Fruit fly (Drosophila melanogaster): Measurements from ENCODE around the gene Prx6a.

Prx6a gene

dm6 chr2L:2878859-2879258 is 827 bp upstream of the Prx6a start, which contains the start of gene RabGGTb (continued):
- TF ChIP-seq cato (GFP tag; optimal IDR thresholded peaks at IDR 0.05; ENCODE audit: borderline replicate concordance) (no peak), CG12391 (tag; optimal IDR thresholded peaks at IDR 0.05) (peak; percentile 59), fd102C (GFP tag; optimal IDR thresholded peaks at IDR 0.05) (no peak), CG1832 (GFP tag; optimal IDR thresholded peaks at IDR 0.05) (no peak), CG31441 (GFP tag; IDR thresholded peaks at IDR 0.05) (peak; percentile 26; the same call in 1 of the 2 replicates), abd-A (tag; optimal IDR thresholded peaks at IDR 0.05) (no peak), CG8944 (GFP tag; optimal IDR thresholded peaks at IDR 0.05) (peak; percentile 43), HLH3B (GFP tag; IDR thresholded peaks at IDR 0.05) (peak; percentile 62; the same call in 1 of the 2 replicates), zfh2 (GFP tag; optimal IDR thresholded peaks at IDR 0.05) (peak; percentile 61), Hr39 (optimal IDR thresholded peaks at IDR 0.05) (no peak), Sox102F (GFP tag; optimal IDR thresholded peaks at IDR 0.05) (peak; percentile 34), CG13624 (GFP tag; optimal IDR thresholded peaks at IDR 0.05) (peak; percentile 68), CG10654 (GFP tag; optimal IDR thresholded peaks at IDR 0.05) (no peak), CG11456 (GFP tag; IDR thresholded peaks at IDR 0.05) (peak; percentile 84; the same call in 2 of the 3 replicates), Mrtf (GFP tag; IDR thresholded peaks at IDR 0.05) (peak; percentile 66; the same call in 2 of the 3 replicates), Atf-2 (GFP tag; optimal IDR thresholded peaks at IDR 0.05) (peak; percentile 51), CG10462 (GFP tag; optimal IDR thresholded peaks at IDR 0.05) (no peak), mld (GFP tag; IDR thresholded peaks at IDR 0.05; ENCODE audit: partially characterized antibody) (no peak), dmrt99B (tag; optimal IDR thresholded peaks at IDR 0.05) (peak; percentile 48), CG10959 (GFP tag; IDR thresholded peaks at IDR 0.05) (0 out of 2 replicates have a peak, but pooled peaks have one; percentile 41), CG1602 (GFP tag; optimal IDR thresholded peaks at IDR 0.05) (peak; percentile 16), bowl (GFP tag; IDR thresholded peaks at IDR 0.05) (peak; percentile 46; the same call in 1 of the 2 replicates), CG43689 (GFP tag; IDR thresholded peaks at IDR 0.05) (peak; percentile 50; the same call in 1 of the 2 replicates), chm (GFP tag; IDR thresholded peaks at IDR 0.05) (peak; percentile 87), CG14965 (GFP tag; optimal IDR thresholded peaks at IDR 0.05; ENCODE audit: borderline replicate concordance) (no peak), prd (optimal IDR thresholded peaks at IDR 0.05) (no peak), prd (GFP tag; IDR thresholded peaks at IDR 0.05) (peak; percentile 79), Med (GFP tag) (peak; percentile 95), CG18764 (GFP tag; optimal IDR thresholded peaks at IDR 0.05) (no peak), nerfin-2 (GFP tag; IDR thresholded peaks at IDR 0.05; ENCODE audit: partially characterized antibody) (no peak), Dfd (GFP tag; optimal IDR thresholded peaks at IDR 0.05) (no peak), Hr78 (GFP tag; optimal IDR thresholded peaks at IDR 0.05) (no peak), inv (GFP tag; IDR thresholded peaks at IDR 0.05; ENCODE audit: partially characterized antibody) (no peak), CG4360 (GFP tag; IDR thresholded peaks at IDR 0.05) (peak; percentile 15; the same call in 1 of the 2 replicates), CG31224 (GFP tag; IDR thresholded peaks at IDR 0.05) (peak; percentile 55; the same call in 1 of the 2 replicates), run (tag; optimal IDR thresholded peaks at IDR 0.05) (no peak), dmrt11E (tag; optimal IDR thresholded peaks at IDR 0.05) (peak; percentile 14), CG4730 (GFP tag; IDR thresholded peaks at IDR 0.05) (peak; percentile 62), Stat92E (GFP tag; optimal IDR thresholded peaks at IDR 0.05) (no peak), CG32772 (GFP tag; IDR thresholded peaks at IDR 0.05) (peak; percentile 41; the same call in 1 of the 2 replicates), ssp (GFP tag; IDR thresholded peaks at IDR 0.05) (peak; percentile 42), ttk (GFP tag; IDR thresholded peaks at IDR 0.05) (peak; percentile 46), Sry-δ (GFP tag; optimal IDR thresholded peaks at IDR 0.05) (peak; percentile 4), CG7839 (tag; optimal IDR thresholded peaks at IDR 0.05) (peak; percentile 56), ato (GFP tag; IDR thresholded peaks at IDR 0.05; ENCODE audit: partially characterized antibody) (no peak), ash1 (GFP tag; optimal IDR thresholded peaks at IDR 0.05) (peak; percentile 27), Ada2b (GFP tag; IDR thresholded peaks at IDR 0.05) (peak; percentile 67), ken (GFP tag; IDR thresholded peaks at IDR 0.05) (peak; percentile 72; the same call in 2 of the 3 replicates), CG5953 (GFP tag; IDR thresholded peaks at IDR 0.05) (no peak; the same call in 1 of the 2 replicates), hkb (optimal IDR thresholded peaks at IDR 0.05) (no peak), hkb (GFP tag; IDR thresholded peaks at IDR 0.05) (peak; percentile 68)
